Worm (Caenorhabditis elegans) whole organism, midembryonic: Measurements from ENCODE around the gene die-1.

Experiments
- flt-1 ChIP-seq: fragments of 200-800 bp; sonication (Bioruptor generic); IDR thresholded peaks from 2 replicates; pipeline ENCODE4 v1.3.6; 2022; ENCODE audit warnings: missing genetic modification characterization, missing compliant biosample characterization
- klf-2 ChIP-seq: fragments of 200-800 bp; sonication (Bioruptor generic); conservative IDR thresholded peaks from 2 replicates; pipeline ENCODE4 v1.3.6; 2022; ENCODE audit warnings: missing genetic modification reagents, missing genetic modification characterization, missing compliant biosample characterization
- med-1 ChIP-seq: sonication (generic microtip); optimal IDR thresholded peaks from 2 replicates; lab custom pipeline; 2017; ENCODE audit warnings: missing genetic modification characterization, mild to moderate bottlenecking, missing compliant biosample characterization, antibody characterized with exemption, missing genetic modification reagents; ENCODE audit not compliant: insufficient read depth
- ref-1 ChIP-seq: fragments of 200-800 bp; sonication (Bioruptor generic); conservative IDR thresholded peaks from 2 replicates; pipeline ENCODE4 v1.3.6; 2022; ENCODE audit warnings: missing genetic modification reagents, missing genetic modification characterization, missing compliant biosample characterization
- tab-1 ChIP-seq: fragments of 200-800 bp; sonication (Bioruptor generic); IDR thresholded peaks from 2 replicates; pipeline ENCODE4 v1.3.6; 2022; ENCODE audit warnings: missing genetic modification characterization, missing compliant biosample characterization
- ztf-23 ChIP-seq: fragments of 200-800 bp; sonication (Bioruptor generic); IDR thresholded peaks from 2 replicates; pipeline ENCODE4 v1.3.6; 2022; ENCODE audit warnings: missing genetic modification reagents, missing genetic modification characterization, missing compliant biosample characterization
- ztf-29 ChIP-seq: fragments of 200-800 bp; sonication (Bioruptor generic); IDR thresholded peaks from 2 replicates; pipeline ENCODE4 v1.3.6; 2022; ENCODE audit warnings: missing genetic modification reagents, missing genetic modification characterization, missing compliant biosample characterization

DNA sequence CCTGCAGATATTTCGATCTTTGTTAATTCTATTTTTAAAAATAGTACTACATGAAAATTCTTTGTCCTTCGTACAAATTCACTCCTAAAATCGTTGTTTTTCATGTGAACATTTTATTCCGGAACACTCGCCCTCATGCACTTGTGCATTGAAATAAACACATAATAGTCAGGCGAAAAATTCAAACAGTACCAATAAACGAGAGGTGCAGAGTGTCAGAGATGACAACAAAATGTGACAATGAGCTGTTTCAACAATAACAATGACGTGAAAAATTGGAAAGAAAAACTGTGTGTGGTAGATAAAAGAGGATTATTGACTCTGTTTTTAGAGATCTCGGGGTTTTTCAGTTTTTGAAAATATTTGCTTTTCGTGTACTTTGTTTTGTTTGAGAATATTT is 39.5 kb downstream of the die-1 start, which contains the start of gene F52H3.6:
- TF ChIP-seq ref-1 (GFP tag; lab: Robert Waterston, UW) (no peak), ztf-23 (GFP tag; lab: Robert Waterston, UW) (no peak), flt-1 (GFP tag; lab: Robert Waterston, UW) (no peak), ztf-29 (no peak), med-1 (GFP tag; lab: Kevin White, UChicago) (no peak), klf-2 (GFP tag; lab: Robert Waterston, UW) (no peak), tab-1 (GFP tag; lab: Robert Waterston, UW) (no peak)
